Fruit fly (Drosophila melanogaster) whole organism, embryonic: ENCODE measurements around the gene CG6041.

Experiments used
- ATbp ChIP-seq: fragments of 200-800 bp; sonication (Bioruptor generic); optimal IDR thresholded peaks from 2 replicates; lab custom pipeline; 2017; ENCODE audit warnings: missing biosample characterization, mild to moderate bottlenecking, missing genetic modification characterization, missing genetic modification reagents
- Atf-2 ChIP-seq: fragments of 200-800 bp; sonication (Bioruptor generic); optimal IDR thresholded peaks from 2 replicates; lab custom pipeline; 2016; ENCODE audit warnings: missing biosample characterization, missing genetic modification characterization
- Atf6 ChIP-seq: fragments of 200-800 bp; sonication (Bioruptor generic); IDR thresholded peaks from 2 replicates; pipeline ENCODE4 v1.3.6; 2022; ENCODE audit warnings: missing biosample characterization, missing genetic modification characterization
- BEAF-32 ChIP-seq: fragments of 200-800 bp; sonication (Bioruptor generic); optimal IDR thresholded peaks from 3 replicates; lab custom pipeline; 2017; ENCODE audit warnings: missing biosample characterization, missing genetic modification characterization, mild to moderate bottlenecking, moderate library complexity, missing genetic modification reagents
- CG10366 ChIP-seq: fragments of 200-800 bp; sonication (Bioruptor generic); IDR thresholded peaks from 2 replicates; pipeline ENCODE4 v1.3.6; 2022; ENCODE audit warnings: missing biosample characterization, missing genetic modification characterization
- CG11093 ChIP-seq: fragments of 200-800 bp; sonication (Bioruptor generic); IDR thresholded peaks from 3 replicates; pipeline ENCODE4 v1.3.6; 2022; ENCODE audit warnings: missing biosample characterization, missing genetic modification characterization
- CG11247 ChIP-seq: fragments of 200-800 bp; sonication (Bioruptor generic); IDR thresholded peaks from 2 replicates; pipeline ENCODE4 v1.3.6; 2022; ENCODE audit warnings: missing biosample characterization, missing genetic modification characterization
- CG11504 ChIP-seq: fragments of 200-800 bp; sonication (Bioruptor generic); optimal IDR thresholded peaks from 3 replicates; lab custom pipeline; 2019; ENCODE audit warnings: missing biosample characterization, mild to moderate bottlenecking, missing genetic modification characterization, moderate library complexity
- CG12104 ChIP-seq: fragments of 200-800 bp; sonication (Bioruptor generic); optimal IDR thresholded peaks from 3 replicates; lab custom pipeline; 2016; ENCODE audit warnings: missing biosample characterization, missing genetic modification characterization
- CG12659 ChIP-seq: fragments of 200-800 bp; sonication (Bioruptor generic); optimal IDR thresholded peaks from 3 replicates; lab custom pipeline; 2017; ENCODE audit warnings: mild to moderate bottlenecking, missing biosample characterization, missing genetic modification reagents, missing genetic modification characterization
- CG13775 ChIP-seq: fragments of 200-800 bp; sonication (Bioruptor generic); optimal IDR thresholded peaks from 3 replicates; lab custom pipeline; 2017; ENCODE audit warnings: missing biosample characterization, mild to moderate bottlenecking, missing genetic modification characterization
- CG15269 ChIP-seq: fragments of 200-800 bp; sonication (Bioruptor generic); optimal IDR thresholded peaks from 2 replicates; lab custom pipeline; 2018; ENCODE audit warnings: missing biosample characterization, mild to moderate bottlenecking, missing genetic modification characterization, moderate library complexity
- CG1647 ChIP-seq: fragments of 200-800 bp; sonication (Bioruptor generic); optimal IDR thresholded peaks from 3 replicates; lab custom pipeline; 2016; ENCODE audit warnings: missing biosample characterization, missing genetic modification characterization
- CG17359 ChIP-seq: fragments of 200-800 bp; sonication (Bioruptor generic); optimal IDR thresholded peaks from 3 replicates; lab custom pipeline; 2018; ENCODE audit warnings: missing biosample characterization, mild to moderate bottlenecking, missing genetic modification characterization, moderate library complexity
- CG17361 ChIP-seq: fragments of 200-800 bp; sonication (Bioruptor generic); IDR thresholded peaks from 3 replicates; pipeline ENCODE4 v1.3.6; 2022; ENCODE audit warnings: missing biosample characterization, missing genetic modification characterization
- CG2202 ChIP-seq: fragments of 200-800 bp; sonication (Bioruptor generic); optimal IDR thresholded peaks from 2 replicates; lab custom pipeline; 2018; ENCODE audit warnings: missing biosample characterization, mild to moderate bottlenecking, missing genetic modification characterization
- CG2678 ChIP-seq: fragments of 200-800 bp; sonication (Bioruptor generic); optimal IDR thresholded peaks from 3 replicates; lab custom pipeline; 2019; ENCODE audit warnings: missing biosample characterization, mild to moderate bottlenecking, missing genetic modification characterization, moderate library complexity
- CG3407 ChIP-seq: fragments of 200-800 bp; sonication (Bioruptor generic); optimal IDR thresholded peaks from 2 replicates; lab custom pipeline; 2018; ENCODE audit warnings: missing biosample characterization, mild to moderate bottlenecking, missing genetic modification characterization
- CG4730 ChIP-seq: fragments of 200-800 bp; sonication (Bioruptor generic); IDR thresholded peaks from 2 replicates; pipeline ENCODE4 v1.3.6; 2022; ENCODE audit warnings: missing biosample characterization, missing genetic modification characterization
- CG4854 ChIP-seq: fragments of 200-800 bp; sonication (Bioruptor generic); optimal IDR thresholded peaks from 2 replicates; lab custom pipeline; 2016; ENCODE audit warnings: missing biosample characterization, missing genetic modification characterization, inconsistent platforms
- CG8359 ChIP-seq: fragments of 200-800 bp; sonication (Bioruptor generic); optimal IDR thresholded peaks from 2 replicates; lab custom pipeline; 2017; ENCODE audit warnings: missing biosample characterization, mild to moderate bottlenecking, missing genetic modification characterization, borderline replicate concordance
- CG9609 ChIP-seq: fragments of 200-800 bp; sonication (Bioruptor generic); optimal IDR thresholded peaks from 3 replicates; lab custom pipeline; 2016; ENCODE audit warnings: missing biosample characterization, missing genetic modification characterization
- Doc2 ChIP-seq: fragments of 200-800 bp; sonication (Bioruptor generic); IDR thresholded peaks from 2 replicates; pipeline ENCODE4 v1.3.6; 2022; ENCODE audit warnings: missing biosample characterization, missing genetic modification characterization
- Fer2 ChIP-seq: fragments of 200-800 bp; sonication (Bioruptor generic); optimal IDR thresholded peaks from 2 replicates; lab custom pipeline; 2018; ENCODE audit warnings: missing biosample characterization, mild to moderate bottlenecking, missing genetic modification characterization, moderate library complexity
- HLH3B ChIP-seq: fragments of 200-800 bp; sonication (Bioruptor generic); IDR thresholded peaks from 2 replicates; pipeline ENCODE4 v1.3.6; 2022; ENCODE audit warnings: missing biosample characterization, missing genetic modification characterization
- Hsf ChIP-seq: fragments of 200-800 bp; sonication (Bioruptor generic); optimal IDR thresholded peaks from 3 replicates; lab custom pipeline; 2016; ENCODE audit warnings: missing biosample characterization, missing genetic modification characterization
- Jarid2 ChIP-seq: fragments of 200-800 bp; sonication (Bioruptor generic); optimal IDR thresholded peaks from 3 replicates; lab custom pipeline; 2017; ENCODE audit warnings: mild to moderate bottlenecking, missing biosample characterization, missing genetic modification reagents, missing genetic modification characterization
- NfI ChIP-seq: fragments of 200-800 bp; sonication (Bioruptor generic); optimal IDR thresholded peaks from 3 replicates; lab custom pipeline; 2018; ENCODE audit warnings: missing biosample characterization, mild to moderate bottlenecking, missing genetic modification characterization, moderate library complexity
- Opbp ChIP-seq: fragments of 200-800 bp; sonication (Bioruptor generic); IDR thresholded peaks from 3 replicates; pipeline ENCODE4 v1.3.6; 2022; ENCODE audit warnings: missing biosample characterization, missing genetic modification characterization; ENCODE audit not compliant: partially characterized antibody
- Six4 ChIP-seq: fragments of 200-800 bp; sonication (Bioruptor generic); optimal IDR thresholded peaks from 2 replicates; lab custom pipeline; 2016; ENCODE audit warnings: missing biosample characterization, missing genetic modification characterization
- Sry-δ ChIP-seq: fragments of 200-800 bp; sonication (Bioruptor generic); optimal IDR thresholded peaks from 2 replicates; lab custom pipeline; 2016; ENCODE audit warnings: missing biosample characterization, missing genetic modification characterization
- TFAM ChIP-seq: fragments of 200-800 bp; sonication (Bioruptor generic); optimal IDR thresholded peaks from 2 replicates; lab custom pipeline; 2017; ENCODE audit warnings: missing biosample characterization, missing genetic modification characterization, inconsistent platforms
- cg ChIP-seq: fragments of 200-800 bp; sonication (Bioruptor generic); optimal IDR thresholded peaks from 3 replicates; lab custom pipeline; 2019; ENCODE audit warnings: missing biosample characterization, mild to moderate bottlenecking, missing genetic modification characterization, moderate library complexity
- croc ChIP-seq: fragments of 200-800 bp; sonication (Bioruptor generic); conservative IDR thresholded peaks from 3 replicates; pipeline ENCODE4 v1.3.6; 2022; ENCODE audit warnings: missing biosample characterization, missing genetic modification characterization
- dimm ChIP-seq: fragments of 200-800 bp; sonication (Bioruptor generic); IDR thresholded peaks from 2 replicates; pipeline ENCODE4 v1.3.6; 2022; ENCODE audit warnings: missing biosample characterization, missing genetic modification characterization
- gsb ChIP-seq: fragments of 200-800 bp; sonication (Bioruptor generic); IDR thresholded peaks from 2 replicates; pipeline ENCODE4 v1.3.6; 2022; ENCODE audit warnings: missing biosample characterization, missing genetic modification characterization
- ken ChIP-seq: fragments of 200-800 bp; sonication (Bioruptor generic); IDR thresholded peaks from 3 replicates; pipeline ENCODE4 v1.3.6; 2022; ENCODE audit warnings: missing biosample characterization, missing genetic modification characterization
- lab ChIP-seq: fragments of 200-800 bp; sonication (Bioruptor generic); optimal IDR thresholded peaks from 3 replicates; lab custom pipeline; 2017; ENCODE audit warnings: missing biosample characterization, missing genetic modification characterization, mild to moderate bottlenecking, moderate library complexity, missing genetic modification reagents
- nerfin-2 ChIP-seq: fragments of 200-800 bp; sonication (Bioruptor generic); IDR thresholded peaks from 2 replicates; pipeline ENCODE4 v1.3.6; 2022; ENCODE audit warnings: missing biosample characterization, missing genetic modification characterization; ENCODE audit not compliant: partially characterized antibody
- odd ChIP-seq: fragments of 200-800 bp; sonication (Bioruptor generic); optimal IDR thresholded peaks from 2 replicates; lab custom pipeline; 2017; ENCODE audit warnings: missing biosample characterization, mild to moderate bottlenecking, missing genetic modification characterization
- peb ChIP-seq: fragments of 200-800 bp; sonication (Bioruptor generic); IDR thresholded peaks from 2 replicates; pipeline ENCODE4 v1.3.6; 2022; ENCODE audit warnings: missing biosample characterization, missing genetic modification characterization
- rib ChIP-seq: fragments of 200-800 bp; sonication (Bioruptor generic); IDR thresholded peaks from 2 replicates; pipeline ENCODE4 v1.3.6; 2022; ENCODE audit warnings: missing biosample characterization, missing genetic modification characterization
- schlank ChIP-seq: fragments of 200-800 bp; sonication (Bioruptor generic); optimal IDR thresholded peaks from 2 replicates; lab custom pipeline; 2018; ENCODE audit warnings: missing biosample characterization, mild to moderate bottlenecking, missing genetic modification characterization
- seq ChIP-seq: fragments of 200-800 bp; sonication (Bioruptor generic); IDR thresholded peaks from 2 replicates; pipeline ENCODE4 v1.3.6; 2022; ENCODE audit warnings: missing biosample characterization, missing genetic modification characterization
- sim ChIP-seq: fragments of 200-800 bp; sonication (Bioruptor generic); IDR thresholded peaks from 2 replicates; pipeline ENCODE4 v1.3.6; 2022; ENCODE audit warnings: missing biosample characterization, missing genetic modification characterization
- so ChIP-seq: fragments of 200-800 bp; sonication (Bioruptor generic); IDR thresholded peaks from 3 replicates; pipeline ENCODE4 v1.3.6; 2022; ENCODE audit warnings: missing biosample characterization, missing genetic modification characterization
- sob ChIP-seq: fragments of 200-800 bp; sonication (Bioruptor generic); IDR thresholded peaks from 2 replicates; pipeline ENCODE4 v1.3.6; 2022; ENCODE audit warnings: missing biosample characterization, missing genetic modification characterization
- sr ChIP-seq: fragments of 200-800 bp; sonication (Bioruptor generic); IDR thresholded peaks from 3 replicates; pipeline ENCODE4 v1.3.6; 2022; ENCODE audit warnings: missing biosample characterization, missing genetic modification characterization
- tll ChIP-seq, 2 experiments: fragments of 200-800 bp in 1 of 2; fragments of >200 bp in 1 of 2; sonication (Bioruptor generic) in 1 of 2; optimal IDR thresholded peaks; 2 replicates each; lab custom pipeline; 2017 to 2019; ENCODE audit warnings: missing biosample characterization in 2 of 2, missing genetic modification characterization in 2 of 2, mild to moderate bottlenecking in 1 of 2, moderate library complexity in 1 of 2
- zen2 ChIP-seq: fragments of 200-800 bp; sonication (Bioruptor generic); IDR thresholded peaks from 3 replicates; pipeline ENCODE4 v1.3.6; 2022; ENCODE audit warnings: missing biosample characterization, missing genetic modification characterization; ENCODE audit not compliant: partially characterized antibody
- zfh2 ChIP-seq: fragments of 200-800 bp; sonication (Bioruptor generic); optimal IDR thresholded peaks from 2 replicates; lab custom pipeline; 2016; ENCODE audit warnings: missing biosample characterization, missing genetic modification characterization

CG6041 gene

dm6 chrX:5995951-5996350, 48.0 kb downstream of the CG6041 start (continued):
- TF ChIP-seq Fer2 (tag; lab: Kevin White, UChicago) (no peak), dimm (GFP tag; lab: Robert Waterston, UW) (no peak), Doc2 (GFP tag; lab: Robert Waterston, UW) (no peak), CG9609 (GFP tag; lab: Kevin White, UChicago) (no peak), CG2202 (tag; lab: Kevin White, UChicago) (no peak), CG10366 (no peak), CG12659 (GFP tag; lab: Kevin White, UChicago) (no peak), CG12104 (GFP tag; lab: Kevin White, UChicago) (no peak), Jarid2 (no peak), so (GFP tag; lab: Robert Waterston, UW) (no peak), seq (GFP tag; lab: Robert Waterston, UW) (no peak), Atf6 (no peak), BEAF-32 (no peak), Six4 (GFP tag; lab: Kevin White, UChicago) (no peak), gsb (GFP tag; lab: Robert Waterston, UW) (no peak), CG11093 (GFP tag; lab: Robert Waterston, UW) (no peak), CG17361 (GFP tag; lab: Robert Waterston, UW) (peak; percentile 34; the same call in 1 of the 3 replicates), CG17359 (tag; lab: Kevin White, UChicago) (peak; percentile 30), CG11247 (GFP tag; lab: Robert Waterston, UW) (no peak), Atf-2 (GFP tag; lab: Kevin White, UChicago) (no peak), ken (no peak), CG4730 (GFP tag; lab: Robert Waterston, UW) (no peak), lab (GFP tag; lab: Kevin White, UChicago) (no peak), Sry-δ (no peak), Hsf (GFP tag; lab: Kevin White, UChicago) (peak; percentile 29), schlank (no peak), CG15269 (tag; lab: Kevin White, UChicago) (no peak), zfh2 (GFP tag; lab: Kevin White, UChicago) (no peak), Opbp (no peak), sr (no peak), CG1647 (no peak), tll (GFP tag; optimal IDR thresholded peaks at IDR 0.05; lab: Kevin White, UChicago) (no peak), odd (GFP tag; lab: Kevin White, UChicago) (no peak), peb (GFP tag; lab: Robert Waterston, UW) (0 out of 2 replicates have a peak, but pooled peaks have one; percentile 8), NfI (GFP tag; lab: Kevin White, UChicago) (no peak), croc (GFP tag; lab: Robert Waterston, UW) (no peak), cg (GFP tag; lab: Kevin White, UChicago) (no peak), ATbp (GFP tag; lab: Kevin White, UChicago) (no peak), CG2678 (peak; percentile 26), sim (GFP tag; lab: Robert Waterston, UW) (peak; percentile 43; the same call in 1 of the 2 replicates), CG11504 (tag; lab: Kevin White, UChicago) (peak; percentile 52), zen2 (no peak), CG3407 (GFP tag; lab: Kevin White, UChicago) (no peak), CG4854 (GFP tag; lab: Kevin White, UChicago) (no peak), sob (no peak), CG13775 (GFP tag; lab: Kevin White, UChicago) (peak; percentile 27), CG8359 (no peak), TFAM (GFP tag; lab: Kevin White, UChicago) (no peak), HLH3B (GFP tag; lab: Robert Waterston, UW) (peak; percentile 39; the same call in 1 of the 2 replicates), rib (GFP tag; lab: Robert Waterston, UW) (no peak), nerfin-2 (GFP tag; lab: Robert Waterston, UW) (no peak)
